Worm (Caenorhabditis elegans): ENCODE results near the gene T16G1.5.

DNA sequence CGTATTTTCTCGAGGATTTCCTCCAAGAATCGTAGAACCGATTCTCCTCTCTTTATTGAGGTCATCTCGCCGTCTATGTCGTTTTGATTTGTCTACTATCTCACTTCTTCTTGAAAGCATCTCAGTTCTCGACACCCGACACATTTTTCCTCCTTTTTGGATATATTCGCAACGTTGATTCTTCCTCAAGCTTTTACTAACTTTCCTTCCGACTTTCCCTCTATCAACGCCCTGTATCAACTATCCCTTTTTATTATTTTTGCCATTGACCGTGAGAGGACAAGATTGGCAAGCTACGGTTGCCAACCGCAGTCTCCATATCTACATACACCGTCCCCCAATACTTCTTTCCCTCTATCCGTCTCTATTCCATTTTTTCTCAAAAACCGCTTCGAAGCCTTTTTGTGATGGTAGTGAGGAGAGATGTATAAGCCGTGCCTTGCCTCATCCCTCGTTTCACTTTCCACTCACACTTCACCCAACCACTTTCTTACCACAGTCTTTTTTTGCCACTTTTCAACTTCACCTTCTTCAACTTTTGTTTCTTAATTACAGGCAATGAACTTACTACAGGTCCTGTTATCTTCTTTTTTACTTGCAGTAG is 10.3 kb downstream of the T16G1.5 start, which contains the start of gene T16G1.2:
- TF ChIP-seq elt-1 (tag; optimal IDR thresholded peaks at IDR 0.05) (no peak), C34F6.9 (tag; optimal IDR thresholded peaks at IDR 0.05) (no peak), nhr-237 (tag; optimal IDR thresholded peaks at IDR 0.05) (no peak), lin-13 (GFP tag; optimal IDR thresholded peaks at IDR 0.05) (no peak), mdl-1 (tag; optimal IDR thresholded peaks at IDR 0.05) (no peak), nhr-10 (tag; optimal IDR thresholded peaks at IDR 0.05) (no peak)

Measured in whole organism, L2 larva.